Fruit fly (Drosophila melanogaster) whole organism, adult: ENCODE data around the gene IA-2.
A peak's percentile ranks its signal among the peaks of the same experiment; 100 is the strongest.

Experiments
- CG11617 ChIP-seq: fragments of 200-800 bp; sonication (Bioruptor generic); optimal IDR thresholded peaks from 2 replicates; lab custom pipeline; 2017; ENCODE audit warnings: mild to moderate bottlenecking, missing biosample characterization, missing genetic modification reagents, missing genetic modification characterization
- CG12768 ChIP-seq: fragments of 200-800 bp; sonication (Bioruptor generic); optimal IDR thresholded peaks from 2 replicates; lab custom pipeline; 2017; ENCODE audit warnings: missing biosample characterization, missing genetic modification characterization, mild to moderate bottlenecking, moderate library complexity, missing genetic modification reagents
- Mnt ChIP-seq: fragments of 200-800 bp; sonication (Bioruptor generic); optimal IDR thresholded peaks from 2 replicates; lab custom pipeline; 2016; ENCODE audit warnings: missing biosample characterization, mild to moderate bottlenecking, missing genetic modification characterization
- bab1 ChIP-seq: fragments of 200-800 bp; sonication (Bioruptor generic); optimal IDR thresholded peaks from 3 replicates; lab custom pipeline; 2019; ENCODE audit warnings: missing biosample characterization, mild to moderate bottlenecking, missing genetic modification characterization, moderate library complexity
- cic ChIP-seq: fragments of 200-800 bp; sonication (Bioruptor generic); optimal IDR thresholded peaks from 2 replicates; lab custom pipeline; 2017; ENCODE audit warnings: missing biosample characterization, mild to moderate bottlenecking, missing genetic modification characterization, moderate library complexity
- kay ChIP-seq: fragments of 200-800 bp; sonication (Bioruptor generic); peaks from one replicate; lab custom pipeline; 2016; ENCODE audit warnings: missing biosample characterization, missing genetic modification characterization, borderline replicate concordance
- tj ChIP-seq: fragments of 200-800 bp; sonication (Bioruptor generic); optimal IDR thresholded peaks from 3 replicates; lab custom pipeline; 2017; ENCODE audit warnings: missing biosample characterization, mild to moderate bottlenecking, missing genetic modification characterization, moderate library complexity

- TF ChIP-seq Mnt (GFP tag; lab: Kevin White, UChicago) (peak; percentile 1), CG12768 (GFP tag; lab: Kevin White, UChicago) (no peak), tj (GFP tag; lab: Kevin White, UChicago) (peak; percentile 9), CG11617 (GFP tag; lab: Kevin White, UChicago) (no peak), cic (no peak), kay (GFP tag; lab: Kevin White, UChicago) (no peak), bab1 (GFP tag; lab: Kevin White, UChicago) (no peak)
Measured at dm6 chr2L:1074180-1074864, 26.5 kb upstream of the IA-2 start.
